Worm (Caenorhabditis elegans): Measurements from ENCODE around the gene C47D12.2.
"Not testable (repeated sequence)": the region's sequence is repeated elsewhere in the genome, so short reads cannot be mapped to it uniquely, and the experiment has no call there.

C47D12.2 gene

DNA sequence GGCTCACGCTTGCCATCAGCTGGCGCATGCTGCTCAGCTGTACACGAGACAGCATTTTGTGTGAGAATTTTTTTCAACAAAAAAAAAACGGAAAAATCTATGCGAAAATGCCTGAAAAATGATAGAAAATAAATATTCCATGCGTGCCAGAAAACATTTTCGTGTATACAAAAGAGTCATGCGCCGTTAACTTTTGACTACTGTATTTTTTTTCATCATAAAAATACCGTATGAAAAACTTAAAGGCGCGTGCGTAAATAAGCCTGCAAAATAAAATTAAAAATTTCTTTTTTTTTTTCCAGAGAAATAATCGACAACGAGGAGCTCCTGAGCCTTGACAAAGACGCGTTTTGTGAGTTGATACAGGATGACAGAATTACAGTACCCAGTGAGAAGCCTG, 13.8 kb downstream of the C47D12.2 start:
- TF ChIP-seq ztf-23 (GFP tag; IDR thresholded peaks at IDR 0.05) (no peak), med-1 (GFP tag; optimal IDR thresholded peaks at IDR 0.05; ENCODE audit: insufficient read depth) (no peak)

DNA sequence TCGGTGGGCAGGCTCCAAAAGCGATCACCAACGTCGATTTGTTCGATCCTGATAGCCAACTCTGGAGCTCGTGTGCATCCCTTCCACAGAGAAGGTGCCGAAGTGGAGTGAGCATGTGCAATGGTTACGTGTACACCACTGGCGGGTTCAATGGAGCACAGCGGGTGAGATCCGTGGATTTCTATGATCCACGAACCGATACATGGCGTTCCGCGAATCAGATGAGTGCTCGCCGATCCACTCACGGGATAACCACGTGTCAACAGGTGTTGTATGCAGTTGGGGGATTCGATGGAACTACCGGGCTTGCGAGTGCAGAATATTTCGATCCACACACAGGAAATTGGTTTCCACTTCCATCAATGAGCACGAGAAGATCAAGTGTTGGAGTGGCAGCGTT, 14.8 kb downstream of the C47D12.2 start:
- TF ChIP-seq flt-1 (GFP tag; IDR thresholded peaks at IDR 0.05) (no peak), T22C8.4 (GFP tag; IDR thresholded peaks at IDR 0.05) (no peak), ref-1 (GFP tag; conservative IDR thresholded peaks at IDR 0.05) (no peak), med-1 (GFP tag; optimal IDR thresholded peaks at IDR 0.05; ENCODE audit: insufficient read depth) (no peak), ztf-23 (GFP tag; IDR thresholded peaks at IDR 0.05) (no peak), cog-1 (tag; optimal IDR thresholded peaks at IDR 0.05) (no peak), tab-1 (GFP tag; IDR thresholded peaks at IDR 0.05) (no peak), ztf-29 (GFP tag; IDR thresholded peaks at IDR 0.05) (no peak)

DNA sequence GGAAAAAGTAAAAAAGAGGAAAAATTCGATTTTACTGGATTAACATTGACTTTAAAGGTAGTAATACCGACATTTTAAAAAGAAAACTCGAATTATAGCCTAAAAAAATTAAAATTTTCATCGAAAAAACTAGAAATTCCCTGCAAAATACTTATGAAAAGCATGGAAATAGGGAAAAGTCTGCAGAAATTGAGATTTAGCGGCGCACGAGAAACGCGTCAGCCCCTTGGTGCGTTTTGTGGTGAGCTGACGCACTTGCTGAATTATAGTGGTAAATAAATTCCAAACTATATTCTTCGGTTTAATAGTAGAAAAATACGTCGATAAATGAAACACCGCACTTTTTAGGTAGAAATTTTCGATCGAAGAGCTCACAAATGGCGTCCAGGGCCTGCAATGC, 18.3 kb downstream of the C47D12.2 start:
- TF ChIP-seq tab-1 (GFP tag; IDR thresholded peaks at IDR 0.05), result no peak
- TF ChIP-seq med-1 (GFP tag; optimal IDR thresholded peaks at IDR 0.05; ENCODE audit: insufficient read depth), result no peak
- no peak for TF ChIP-seq ztf-29 (GFP tag; IDR thresholded peaks at IDR 0.05)
- peak; percentile 66; the same call in 1 of the 2 replicates for TF ChIP-seq ztf-23 (GFP tag; IDR thresholded peaks at IDR 0.05)

DNA sequence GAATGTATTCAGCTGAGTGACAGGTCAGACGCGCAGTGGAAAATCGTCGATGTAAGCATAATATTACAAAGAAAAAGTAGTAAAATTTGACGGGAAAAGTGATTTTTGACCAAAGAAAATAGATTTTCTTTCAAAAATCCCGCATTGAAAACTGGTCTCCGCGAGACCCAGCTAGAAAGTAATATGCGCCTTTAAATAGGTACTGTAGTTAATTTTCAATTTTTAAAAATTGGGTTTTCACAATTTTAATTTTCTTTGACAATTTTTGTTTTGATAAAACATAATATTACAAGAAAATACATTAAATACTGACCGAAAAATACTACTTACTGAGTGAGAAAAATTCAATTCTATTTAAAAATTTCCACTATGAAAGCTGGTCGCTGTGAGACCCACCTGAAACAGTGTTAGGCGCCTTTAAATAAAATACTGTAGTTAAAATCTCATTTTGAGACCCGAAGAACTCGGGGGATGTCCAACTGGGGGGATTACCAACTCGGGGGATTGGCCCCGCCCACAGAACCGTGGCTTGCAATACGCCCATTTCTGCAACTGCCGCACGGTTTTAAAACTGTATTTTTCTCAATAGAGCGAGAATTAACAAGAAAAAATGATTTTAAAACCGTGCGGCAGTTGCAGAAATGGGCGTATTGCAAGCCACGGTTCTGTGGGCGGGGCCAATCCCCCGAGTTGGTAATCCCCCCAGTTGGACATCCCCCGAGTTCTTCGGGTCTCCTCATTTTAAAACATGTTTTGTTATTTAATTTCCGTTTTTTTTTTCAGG, 19.2 kb downstream of the C47D12.2 start, which contains the start of gene tars-1:
Gene tars-1 (minus strand): TSS at position 497 of the 784 bp plus-strand sequence.
- not testable (repeated sequence) for TF ChIP-seq ztf-29 (GFP tag; IDR thresholded peaks at IDR 0.05); flt-1 (GFP tag; IDR thresholded peaks at IDR 0.05); med-1 (GFP tag; optimal IDR thresholded peaks at IDR 0.05; ENCODE audit: insufficient read depth)

DNA sequence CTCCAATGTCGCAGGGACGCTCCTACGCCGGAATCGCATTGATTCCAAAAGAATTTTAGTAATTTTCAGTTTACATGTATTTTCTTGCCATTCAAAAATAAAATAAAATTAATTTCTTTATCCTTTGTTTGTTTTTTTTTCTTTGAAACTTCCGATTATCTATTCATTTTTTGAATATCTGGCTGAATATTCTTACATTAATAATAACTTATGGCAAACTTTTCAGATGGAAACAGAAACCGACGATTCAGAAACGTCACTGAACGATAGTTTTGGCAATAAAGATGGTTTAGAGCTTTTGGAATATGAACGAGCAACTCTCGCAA, 19.8 kb downstream of the C47D12.2 start, which contains the start of gene xpf-1:
Gene xpf-1 (plus strand): TSS at position 227 of the 326 bp plus-strand sequence.
- TF ChIP-seq flt-1 (GFP tag; IDR thresholded peaks at IDR 0.05) (no peak), T22C8.4 (GFP tag; IDR thresholded peaks at IDR 0.05) (no peak), klf-2 (GFP tag; conservative IDR thresholded peaks at IDR 0.05) (no peak), ztf-23 (GFP tag; IDR thresholded peaks at IDR 0.05) (no peak), ref-1 (GFP tag; conservative IDR thresholded peaks at IDR 0.05) (no peak), tab-1 (GFP tag; IDR thresholded peaks at IDR 0.05) (no peak), cog-1 (tag; optimal IDR thresholded peaks at IDR 0.05) (no peak), med-1 (GFP tag; optimal IDR thresholded peaks at IDR 0.05; ENCODE audit: insufficient read depth) (no peak), ztf-29 (GFP tag; IDR thresholded peaks at IDR 0.05) (no peak)

DNA sequence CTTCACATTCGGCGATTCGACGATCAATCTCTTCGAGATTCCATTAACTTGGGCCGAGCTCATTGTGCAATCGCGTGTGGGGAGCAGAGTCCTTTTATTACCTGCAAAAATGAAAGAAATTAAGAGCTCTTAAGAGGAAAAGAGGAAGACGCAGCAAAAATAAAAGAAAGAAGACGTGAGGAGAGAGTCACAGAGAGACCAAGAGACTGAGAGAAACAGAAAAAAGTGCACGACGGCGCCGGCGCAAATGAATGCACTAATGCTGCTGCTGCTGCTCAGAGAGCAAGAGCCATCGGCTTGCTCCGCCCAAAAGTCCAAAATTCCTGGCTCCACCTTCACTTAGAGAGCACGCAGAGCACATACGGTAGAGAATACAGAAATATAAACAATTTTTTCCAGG, 24.1 kb downstream of the C47D12.2 start, which contains the start of gene inos-1:
Gene inos-1 (minus strand): TSS at position 101 of the 400 bp plus-strand sequence.
- TF ChIP-seq tab-1 (GFP tag; IDR thresholded peaks at IDR 0.05) (no peak), med-1 (GFP tag; optimal IDR thresholded peaks at IDR 0.05; ENCODE audit: insufficient read depth) (no peak), ztf-29 (GFP tag; IDR thresholded peaks at IDR 0.05) (no peak), ztf-23 (GFP tag; IDR thresholded peaks at IDR 0.05) (no peak), ref-1 (GFP tag; conservative IDR thresholded peaks at IDR 0.05) (no peak), cog-1 (tag; optimal IDR thresholded peaks at IDR 0.05) (no peak), T22C8.4 (GFP tag; IDR thresholded peaks at IDR 0.05) (no peak), flt-1 (GFP tag; IDR thresholded peaks at IDR 0.05) (no peak), klf-2 (GFP tag; conservative IDR thresholded peaks at IDR 0.05) (no peak)

DNA sequence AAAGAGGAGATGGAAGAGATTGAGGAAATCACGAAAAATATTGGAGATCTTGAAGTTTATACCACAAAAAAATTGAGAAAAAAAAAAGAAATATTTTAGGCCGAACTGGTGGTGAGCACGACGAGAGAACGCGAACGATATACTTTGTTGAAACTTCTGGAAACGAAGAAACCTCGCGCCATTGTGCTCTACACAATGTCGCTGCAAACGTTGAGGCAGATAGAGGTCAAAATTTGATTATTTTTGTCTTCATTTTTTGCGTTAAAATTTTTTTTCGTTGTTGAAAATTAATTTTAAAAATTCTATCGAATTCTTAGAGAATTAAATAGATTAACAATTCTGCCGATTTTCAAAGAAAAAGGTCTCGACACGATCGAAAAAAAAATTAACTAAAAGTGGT, 24.5 kb downstream of the C47D12.2 start:
- TF ChIP-seq klf-2 (GFP tag; conservative IDR thresholded peaks at IDR 0.05) (no peak), ref-1 (GFP tag; conservative IDR thresholded peaks at IDR 0.05) (no peak), ztf-29 (GFP tag; IDR thresholded peaks at IDR 0.05) (no peak), ztf-23 (GFP tag; IDR thresholded peaks at IDR 0.05) (no peak), tab-1 (GFP tag; IDR thresholded peaks at IDR 0.05) (no peak), T22C8.4 (GFP tag; IDR thresholded peaks at IDR 0.05) (no peak), flt-1 (GFP tag; IDR thresholded peaks at IDR 0.05) (no peak), med-1 (GFP tag; optimal IDR thresholded peaks at IDR 0.05; ENCODE audit: insufficient read depth) (no peak), cog-1 (tag; optimal IDR thresholded peaks at IDR 0.05) (no peak)

DNA sequence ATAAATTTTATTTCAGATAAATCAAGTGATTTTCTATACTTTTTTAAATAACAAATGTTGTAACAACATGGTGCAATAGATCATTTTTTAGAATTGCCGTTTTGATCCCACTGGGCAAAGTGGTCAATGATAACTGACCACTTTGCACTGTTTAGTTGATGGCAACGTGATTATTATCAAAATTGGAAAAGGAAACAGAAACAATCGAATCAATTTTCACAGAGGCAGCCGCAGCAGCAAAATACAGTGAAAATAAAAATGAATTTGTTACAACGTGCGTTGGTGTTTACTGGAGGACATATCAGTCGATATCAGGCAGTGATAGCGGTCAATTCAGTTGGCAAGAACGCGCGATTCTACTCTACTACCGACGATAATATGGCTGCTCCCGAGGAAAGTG, 29.7 kb downstream of the C47D12.2 start, which contains the start of gene VF13D12L.3:
Gene VF13D12L.3 (plus strand): TSS at position 223 of the 400 bp plus-strand sequence.
- TF ChIP-seq med-1 (GFP tag; optimal IDR thresholded peaks at IDR 0.05; ENCODE audit: insufficient read depth), result no peak
- no peak for TF ChIP-seq flt-1 (GFP tag; IDR thresholded peaks at IDR 0.05)
- no peak for TF ChIP-seq tab-1 (GFP tag; IDR thresholded peaks at IDR 0.05)
- no peak for TF ChIP-seq ref-1 (GFP tag; conservative IDR thresholded peaks at IDR 0.05)
- no peak for TF ChIP-seq klf-2 (GFP tag; conservative IDR thresholded peaks at IDR 0.05)
- no peak for TF ChIP-seq ztf-29 (GFP tag; IDR thresholded peaks at IDR 0.05)

DNA sequence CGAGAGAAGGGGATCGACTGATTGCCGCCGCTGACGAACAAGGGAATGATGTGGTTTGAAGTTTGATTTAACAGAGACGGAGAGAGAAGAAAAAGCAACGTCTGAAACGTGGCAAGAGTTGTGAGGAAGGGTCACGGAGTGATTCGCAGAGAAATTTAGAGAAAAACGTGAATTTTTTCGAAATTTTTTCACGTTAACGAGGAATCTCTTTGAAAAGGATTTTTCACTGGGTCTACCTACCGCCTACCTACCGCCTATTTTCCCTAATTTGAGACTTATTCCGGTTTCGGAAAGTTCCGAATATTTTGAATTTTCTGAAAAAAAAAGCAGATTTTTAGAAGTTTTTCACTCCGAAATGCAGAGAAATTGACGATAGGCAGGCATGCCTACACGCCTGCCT, 33.4 kb downstream of the C47D12.2 start, which contains the start of gene fcmt-1:
Gene fcmt-1 (minus strand): TSS at position 101 of the 400 bp plus-strand sequence.
- TF ChIP-seq cog-1 (tag; optimal IDR thresholded peaks at IDR 0.05) (no peak), klf-2 (GFP tag; conservative IDR thresholded peaks at IDR 0.05) (no peak), tab-1 (GFP tag; IDR thresholded peaks at IDR 0.05) (no peak), ztf-29 (GFP tag; IDR thresholded peaks at IDR 0.05) (no peak), ref-1 (GFP tag; conservative IDR thresholded peaks at IDR 0.05) (no peak), flt-1 (GFP tag; IDR thresholded peaks at IDR 0.05) (no peak), med-1 (GFP tag; optimal IDR thresholded peaks at IDR 0.05; ENCODE audit: insufficient read depth) (no peak), T22C8.4 (GFP tag; IDR thresholded peaks at IDR 0.05) (no peak), ztf-23 (GFP tag; IDR thresholded peaks at IDR 0.05) (no peak)

DNA sequence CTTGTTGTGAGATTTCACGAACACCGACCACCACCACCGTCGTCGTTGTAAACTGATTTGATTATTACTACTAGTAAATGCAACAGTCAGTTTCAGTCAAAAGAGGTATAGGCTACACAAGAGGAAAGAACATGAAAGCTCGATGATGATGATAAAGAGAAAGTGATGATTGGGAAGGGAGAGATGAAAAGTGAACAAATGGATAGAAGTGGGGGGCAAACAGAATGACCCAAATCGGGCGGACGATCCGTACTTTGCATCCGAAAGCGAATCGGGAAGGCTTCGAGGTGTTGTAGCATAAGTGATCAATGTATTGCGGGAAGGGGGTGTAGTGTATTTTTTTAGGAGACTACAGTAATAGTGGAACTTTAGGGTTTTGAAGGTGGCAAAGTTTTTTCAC, 34.7 kb downstream of the C47D12.2 start:
- no peak for TF ChIP-seq cog-1 (tag; optimal IDR thresholded peaks at IDR 0.05)
- TF ChIP-seq ztf-23 (GFP tag; IDR thresholded peaks at IDR 0.05), result no peak
- no peak for TF ChIP-seq med-1 (GFP tag; optimal IDR thresholded peaks at IDR 0.05; ENCODE audit: insufficient read depth)
- no peak for TF ChIP-seq ztf-29 (GFP tag; IDR thresholded peaks at IDR 0.05)
- no peak for TF ChIP-seq ref-1 (GFP tag; conservative IDR thresholded peaks at IDR 0.05)
- TF ChIP-seq tab-1 (GFP tag; IDR thresholded peaks at IDR 0.05), result no peak
- no peak for TF ChIP-seq T22C8.4 (GFP tag; IDR thresholded peaks at IDR 0.05)
- no peak for TF ChIP-seq flt-1 (GFP tag; IDR thresholded peaks at IDR 0.05)
- no peak for TF ChIP-seq klf-2 (GFP tag; conservative IDR thresholded peaks at IDR 0.05)

Data from whole organism, midembryonic.